Worm (Caenorhabditis elegans) whole organism, early embryonic: ENCODE results near the gene spp-16.

Experiments used
- B0310.2 ChIP-seq: sonication (generic microtip); optimal IDR thresholded peaks from 2 replicates; lab custom pipeline; 2016; ENCODE audit warnings: mild to moderate bottlenecking, missing genetic modification characterization, missing compliant biosample characterization
- F13C5.2 ChIP-seq: sonication (generic microtip); optimal IDR thresholded peaks from 2 replicates; lab custom pipeline; 2017; ENCODE audit warnings: mild to moderate bottlenecking, missing genetic modification characterization, inconsistent platforms, missing compliant biosample characterization
- aly-1 ChIP-seq: sonication (generic microtip); optimal IDR thresholded peaks from 2 replicates; lab custom pipeline; 2016; ENCODE audit warnings: missing genetic modification characterization, missing compliant biosample characterization
- ama-1 ChIP-seq: fragments of 150-350 bp; optimal IDR thresholded peaks from 2 replicates; lab custom pipeline; 2014
- ceh-13 ChIP-seq: fragments of 200-800 bp; sonication (Bioruptor generic); optimal IDR thresholded peaks from 2 replicates; lab custom pipeline; 2018; ENCODE audit warnings: mild to moderate bottlenecking, missing genetic modification characterization, missing compliant biosample characterization
- ceh-36 ChIP-seq: sonication (generic microtip); optimal IDR thresholded peaks from 2 replicates; lab custom pipeline; 2016; ENCODE audit warnings: missing genetic modification characterization, inconsistent platforms, missing compliant biosample characterization
- ets-7 ChIP-seq: sonication (generic microtip); optimal IDR thresholded peaks from 2 replicates; lab custom pipeline; 2016; ENCODE audit warnings: missing genotype, missing genetic modification characterization, missing compliant biosample characterization
- flt-1 ChIP-seq: fragments of 200-800 bp; sonication (Bioruptor generic); IDR thresholded peaks from 2 replicates; pipeline ENCODE4 v1.3.6; 2022; ENCODE audit warnings: missing genetic modification characterization, missing compliant biosample characterization
- hmbx-1 ChIP-seq: sonication (generic microtip); optimal IDR thresholded peaks from 2 replicates; lab custom pipeline; 2016; ENCODE audit warnings: mild to moderate bottlenecking, missing genetic modification characterization, missing compliant biosample characterization
- hmg-4 ChIP-seq: fragments of 200-800 bp; sonication (Bioruptor generic); optimal IDR thresholded peaks from 2 replicates; lab custom pipeline; 2018; ENCODE audit warnings: mild to moderate bottlenecking, missing genetic modification characterization, missing compliant biosample characterization
- hnd-1 ChIP-seq: sonication (generic microtip); optimal IDR thresholded peaks from 2 replicates; lab custom pipeline; 2016; ENCODE audit warnings: missing genetic modification characterization, missing compliant biosample characterization
- pes-1 ChIP-seq: fragments of 200-800 bp; sonication (Bioruptor generic); IDR thresholded peaks from 2 replicates; pipeline ENCODE4 v1.3.6; 2022; ENCODE audit warnings: missing genetic modification reagents, missing genetic modification characterization, missing compliant biosample characterization
- scrt-1 ChIP-seq: fragments of 200-800 bp; sonication (Bioruptor generic); IDR thresholded peaks from 2 replicates; pipeline ENCODE4 v1.3.6; 2022; ENCODE audit warnings: missing genetic modification characterization, missing compliant biosample characterization
- sea-1 ChIP-seq: fragments of 200-800 bp; sonication (Bioruptor generic); conservative IDR thresholded peaks from 2 replicates; pipeline ENCODE4 v1.3.6; 2022; ENCODE audit warnings: missing genetic modification characterization, missing compliant biosample characterization
- tbx-11 ChIP-seq: fragments of 200-800 bp; sonication (Bioruptor generic); IDR thresholded peaks from 2 replicates; pipeline ENCODE4 v1.3.6; 2022; ENCODE audit warnings: missing genetic modification characterization, missing compliant biosample characterization
- tbx-37 ChIP-seq: fragments of 200-800 bp; sonication (Bioruptor generic); conservative IDR thresholded peaks from 2 replicates; pipeline ENCODE4 v1.3.6; 2022; ENCODE audit warnings: missing genetic modification reagents, missing genetic modification characterization, missing compliant biosample characterization
- tra-4 ChIP-seq: sonication (generic microtip); optimal IDR thresholded peaks from 2 replicates; lab custom pipeline; 2017; ENCODE audit warnings: missing genetic modification characterization, missing compliant biosample characterization

The spp-16 gene

ce11 chrV:10909959-10910358, 8.9 kb upstream of the spp-16 start:
- TF ChIP-seq sea-1 (GFP tag; lab: Robert Waterston, UW) (no peak), flt-1 (no peak), ets-7 (tag; lab: Kevin White, UChicago) (no peak), tbx-37 (GFP tag; lab: Robert Waterston, UW) (no peak)

- TF ChIP-seq tbx-11 (GFP tag; lab: Robert Waterston, UW) (no peak), F13C5.2 (no peak), tbx-37 (GFP tag; lab: Robert Waterston, UW) (no peak), sea-1 (GFP tag; lab: Robert Waterston, UW) (no peak), flt-1 (no peak), ets-7 (tag; lab: Kevin White, UChicago) (no peak), ceh-36 (tag; lab: Kevin White, UChicago) (no peak), ceh-13 (GFP tag; lab: Kevin White, UChicago) (no peak), hmg-4 (GFP tag; lab: Kevin White, UChicago) (no peak), scrt-1 (GFP tag; lab: Robert Waterston, UW) (no peak), pes-1 (GFP tag; lab: Robert Waterston, UW) (no peak), hmbx-1 (no peak), B0310.2 (no peak), ama-1 (lab: Kevin White, UChicago) (no peak)
Measured at ce11 chrV:10909071-10909470, 8.0 kb upstream of the spp-16 start, which contains the start of gene zzz-1. Gene zzz-1 (minus strand): TSS chrV:10909171.

- TF ChIP-seq F13C5.2: no peak
- no peak for TF ChIP-seq tra-4 (tag; lab: Kevin White, UChicago)
- TF ChIP-seq ets-7 (tag; lab: Kevin White, UChicago): no peak
- no peak for TF ChIP-seq hmg-4 (GFP tag; lab: Kevin White, UChicago)
- TF ChIP-seq ceh-13 (GFP tag; lab: Kevin White, UChicago): no peak
- TF ChIP-seq B0310.2: no peak
- TF ChIP-seq pes-1 (GFP tag; lab: Robert Waterston, UW): no peak
- no peak for TF ChIP-seq sea-1 (GFP tag; lab: Robert Waterston, UW)
- no peak for TF ChIP-seq ama-1 (lab: Kevin White, UChicago)
Measured at ce11 chrV:10904795-10905194, 3.7 kb upstream of the spp-16 start.

ce11 chrV:10903748-10904147, 2.6 kb upstream of the spp-16 start, which contains the start of gene F32D8.15:
Gene F32D8.15 (plus strand): TSS chrV:10904048.
- TF ChIP-seq ama-1 (lab: Kevin White, UChicago) (no peak), tbx-11 (GFP tag; lab: Robert Waterston, UW) (no peak), ceh-36 (tag; lab: Kevin White, UChicago) (no peak), flt-1 (no peak), hmbx-1 (no peak), F13C5.2 (no peak)

- TF ChIP-seq tbx-37 (GFP tag; lab: Robert Waterston, UW) (no peak), pes-1 (GFP tag; lab: Robert Waterston, UW) (no peak), ama-1 (lab: Kevin White, UChicago) (no peak), hnd-1 (tag; lab: Kevin White, UChicago) (no peak), F13C5.2 (no peak), hmbx-1 (no peak), ceh-36 (tag; lab: Kevin White, UChicago) (no peak), sea-1 (GFP tag; lab: Robert Waterston, UW) (no peak), tra-4 (tag; lab: Kevin White, UChicago) (no peak), ceh-13 (GFP tag; lab: Kevin White, UChicago) (no peak), flt-1 (no peak), scrt-1 (GFP tag; lab: Robert Waterston, UW) (no peak), hmg-4 (GFP tag; lab: Kevin White, UChicago) (no peak), tbx-11 (GFP tag; lab: Robert Waterston, UW) (no peak), B0310.2 (no peak), aly-1 (tag; lab: Kevin White, UChicago) (no peak), ets-7 (tag; lab: Kevin White, UChicago) (no peak)
Measured at ce11 chrV:10902682-10903081, 1.6 kb upstream of the spp-16 start, which contains the start of gene F32D8.8. Gene F32D8.8 (minus strand): TSS chrV:10902782.

- TF ChIP-seq scrt-1 (GFP tag; lab: Robert Waterston, UW): no peak
- no peak for TF ChIP-seq flt-1
- TF ChIP-seq hmg-4 (GFP tag; lab: Kevin White, UChicago): no peak
- TF ChIP-seq ama-1 (lab: Kevin White, UChicago): no peak
- no peak for TF ChIP-seq tbx-37 (GFP tag; lab: Robert Waterston, UW)
- TF ChIP-seq B0310.2: no peak
- TF ChIP-seq F13C5.2: no peak
Measured at ce11 chrV:10898629-10899028, 2.5 kb downstream of the spp-16 start.

- TF ChIP-seq tbx-37 (GFP tag; lab: Robert Waterston, UW): no peak
- TF ChIP-seq ceh-36 (tag; lab: Kevin White, UChicago): no peak
- no peak for TF ChIP-seq scrt-1 (GFP tag; lab: Robert Waterston, UW)
- no peak for TF ChIP-seq ets-7 (tag; lab: Kevin White, UChicago)
- no peak for TF ChIP-seq ama-1 (lab: Kevin White, UChicago)
- no peak for TF ChIP-seq pes-1 (GFP tag; lab: Robert Waterston, UW)
- no peak for TF ChIP-seq hmg-4 (GFP tag; lab: Kevin White, UChicago)
- TF ChIP-seq flt-1: no peak
- TF ChIP-seq tbx-11 (GFP tag; lab: Robert Waterston, UW): no peak
- no peak for TF ChIP-seq ceh-13 (GFP tag; lab: Kevin White, UChicago)
- TF ChIP-seq sea-1 (GFP tag; lab: Robert Waterston, UW): no peak
- TF ChIP-seq hnd-1 (tag; lab: Kevin White, UChicago): no peak
- no peak for TF ChIP-seq hmbx-1
- TF ChIP-seq F13C5.2: no peak
Measured at ce11 chrV:10898107-10898506, 3.0 kb downstream of the spp-16 start, which contains the start of gene F32D8.7. Gene F32D8.7 (plus strand): TSS chrV:10898435.

- TF ChIP-seq hmbx-1 (no peak), tra-4 (tag; lab: Kevin White, UChicago) (no peak), B0310.2 (peak; percentile 25), ets-7 (tag; lab: Kevin White, UChicago) (no peak), tbx-11 (GFP tag; lab: Robert Waterston, UW) (peak; percentile 58; the same call in 1 of the 2 replicates), hmg-4 (GFP tag; lab: Kevin White, UChicago) (peak; percentile 82), F13C5.2 (peak; percentile 93), hnd-1 (tag; lab: Kevin White, UChicago) (peak; percentile 53), flt-1 (peak; percentile 76), scrt-1 (GFP tag; lab: Robert Waterston, UW) (peak; percentile 46; the same call in 1 of the 2 replicates), sea-1 (GFP tag; lab: Robert Waterston, UW) (peak; percentile 68; the same call in 1 of the 2 replicates), tbx-37 (GFP tag; lab: Robert Waterston, UW) (peak; percentile 61)
Measured at ce11 chrV:10897172-10897571, 3.9 kb downstream of the spp-16 start.
